Worm (Caenorhabditis elegans): ENCODE measurements around the gene C03B1.17.

ce11 chrX:6333998-6334397 is 39.5 kb upstream of the C03B1.17 start, which contains the start of gene col-171:
- TF ChIP-seq ama-1 (optimal IDR thresholded peaks at IDR 0.05) (no peak), sea-1 (GFP tag; conservative IDR thresholded peaks at IDR 0.05) (no peak), flt-1 (GFP tag; IDR thresholded peaks at IDR 0.05) (no peak), ets-7 (tag; optimal IDR thresholded peaks at IDR 0.05) (no peak), hmbx-1 (tag; optimal IDR thresholded peaks at IDR 0.05) (no peak), pes-1 (GFP tag; IDR thresholded peaks at IDR 0.05) (no peak), ceh-13 (GFP tag; optimal IDR thresholded peaks at IDR 0.05) (no peak), F13C5.2 (tag; optimal IDR thresholded peaks at IDR 0.05) (no peak), scrt-1 (GFP tag; IDR thresholded peaks at IDR 0.05) (no peak), hnd-1 (tag; optimal IDR thresholded peaks at IDR 0.05) (no peak), hmg-4 (GFP tag; optimal IDR thresholded peaks at IDR 0.05) (no peak)
